Fruit fly (Drosophila melanogaster) whole organism, prepupa: ENCODE data around the gene CG6059.

ENCODE experiments used
- Blimp-1 ChIP-seq: fragments of 200-800 bp; sonication (Bioruptor generic); optimal IDR thresholded peaks from 3 replicates; lab custom pipeline; 2017; ENCODE audit warnings: missing biosample characterization, missing genetic modification characterization, mild to moderate bottlenecking, moderate library complexity, missing genetic modification reagents
- CG10631 ChIP-seq: fragments of 200-800 bp; sonication (Bioruptor generic); optimal IDR thresholded peaks from 2 replicates; lab custom pipeline; 2016; ENCODE audit warnings: missing biosample characterization, missing genetic modification characterization
- CG10669 ChIP-seq: fragments of 200-800 bp; sonication (Bioruptor generic); optimal IDR thresholded peaks from 3 replicates; lab custom pipeline; 2018; ENCODE audit warnings: missing biosample characterization, mild to moderate bottlenecking, missing genetic modification characterization, moderate library complexity
- CG11762 ChIP-seq: fragments of 200-800 bp; sonication (Bioruptor generic); optimal IDR thresholded peaks from 3 replicates; lab custom pipeline; 2016; ENCODE audit warnings: missing biosample characterization, missing genetic modification characterization; ENCODE audit not compliant: insufficient read depth
- CG15336 ChIP-seq: fragments of 200-800 bp; sonication (Bioruptor generic); IDR thresholded peaks from 2 replicates; pipeline ENCODE4 v1.3.6; 2022; ENCODE audit warnings: missing biosample characterization, missing genetic modification characterization
- CG16779 ChIP-seq: fragments of 200-800 bp; sonication (Bioruptor generic); optimal IDR thresholded peaks from 3 replicates; lab custom pipeline; 2017; ENCODE audit warnings: missing biosample characterization, mild to moderate bottlenecking, missing genetic modification characterization
- CG3032 ChIP-seq: fragments of 200-800 bp; optimal IDR thresholded peaks from 2 replicates; lab custom pipeline; 2019; ENCODE audit warnings: missing biosample characterization, mild to moderate bottlenecking, missing genetic modification characterization, moderate library complexity
- CG32006 ChIP-seq: fragments of 200-800 bp; sonication (Bioruptor generic); optimal IDR thresholded peaks from 3 replicates; lab custom pipeline; 2017; ENCODE audit warnings: missing biosample characterization, mild to moderate bottlenecking, missing genetic modification characterization
- CG3919 ChIP-seq: fragments of 200-800 bp; sonication (Bioruptor generic); optimal IDR thresholded peaks from 3 replicates; lab custom pipeline; 2016; ENCODE audit warnings: missing biosample characterization, missing genetic modification characterization
- CG6163 ChIP-seq: fragments of 200-800 bp; sonication (Bioruptor generic); IDR thresholded peaks from 3 replicates; pipeline ENCODE4 v1.3.6; 2022; ENCODE audit warnings: missing biosample characterization, missing genetic modification characterization
- CG6276 ChIP-seq: fragments of 200-800 bp; sonication (Bioruptor generic); optimal IDR thresholded peaks from 2 replicates; lab custom pipeline; 2017; ENCODE audit warnings: missing biosample characterization, mild to moderate bottlenecking, missing genetic modification characterization
- CG6792 ChIP-seq: fragments of 200-800 bp; sonication (Bioruptor generic); optimal IDR thresholded peaks from 3 replicates; lab custom pipeline; 2016; ENCODE audit warnings: missing biosample characterization, missing genetic modification characterization
- CG6808 ChIP-seq: fragments of 200-800 bp; sonication (Bioruptor generic); optimal IDR thresholded peaks from 3 replicates; lab custom pipeline; 2017; ENCODE audit warnings: missing biosample characterization, missing genetic modification characterization, mild to moderate bottlenecking, moderate library complexity, missing genetic modification reagents
- CG7368 ChIP-seq: fragments of 200-800 bp; sonication (Bioruptor generic); optimal IDR thresholded peaks from 3 replicates; lab custom pipeline; 2016; ENCODE audit warnings: missing biosample characterization, missing genetic modification characterization
- Eip75B ChIP-seq: fragments of 200-800 bp; sonication (Bioruptor generic); optimal IDR thresholded peaks from 3 replicates; lab custom pipeline; 2016; ENCODE audit warnings: missing biosample characterization, missing genetic modification characterization
- Eip78C ChIP-seq: fragments of 200-800 bp; sonication (Bioruptor generic); peaks from one replicate; lab custom pipeline; 2016; ENCODE audit warnings: missing biosample characterization, missing genetic modification characterization
- Eip93F ChIP-seq: fragments of 200-800 bp; sonication (Bioruptor generic); optimal IDR thresholded peaks from 2 replicates; lab custom pipeline; 2016; ENCODE audit warnings: missing biosample characterization, mild to moderate bottlenecking, missing genetic modification characterization
- Ets96B ChIP-seq: fragments of 200-800 bp; optimal IDR thresholded peaks from 2 replicates; lab custom pipeline; 2019; ENCODE audit warnings: missing biosample characterization, mild to moderate bottlenecking, missing genetic modification characterization, moderate library complexity
- Hr38 ChIP-seq: sonication (Bioruptor generic); optimal IDR thresholded peaks from 2 replicates; lab custom pipeline; 2016; ENCODE audit warnings: missing biosample characterization, missing genetic modification characterization
- Hr39 ChIP-seq: fragments of 200-800 bp; sonication (Bioruptor generic); optimal IDR thresholded peaks from 2 replicates; lab custom pipeline; 2016; ENCODE audit warnings: missing biosample characterization, missing genetic modification characterization
- Lpt ChIP-seq: fragments of 200-800 bp; sonication (Bioruptor generic); optimal IDR thresholded peaks from 3 replicates; lab custom pipeline; 2016; ENCODE audit warnings: missing biosample characterization, missing genetic modification characterization
- Sox102F ChIP-seq: fragments of 200-800 bp; sonication (Bioruptor generic); optimal IDR thresholded peaks from 2 replicates; lab custom pipeline; 2016; ENCODE audit warnings: missing biosample characterization, mild to moderate bottlenecking, missing genetic modification characterization
- Sox15 ChIP-seq: fragments of 200-800 bp; sonication (Bioruptor generic); optimal IDR thresholded peaks from 3 replicates; lab custom pipeline; 2016; ENCODE audit warnings: missing biosample characterization, missing genetic modification characterization
- achi ChIP-seq: fragments of 200-800 bp; sonication (Bioruptor generic); optimal IDR thresholded peaks from 3 replicates; lab custom pipeline; 2016; ENCODE audit warnings: missing biosample characterization, missing genetic modification characterization
- dsx ChIP-seq: fragments of 200-800 bp; optimal IDR thresholded peaks from 3 replicates; lab custom pipeline; 2019; ENCODE audit warnings: missing biosample characterization, mild to moderate bottlenecking, missing genetic modification characterization, moderate library complexity; ENCODE audit not compliant: poor library complexity, severe bottlenecking
- esn ChIP-seq: fragments of 200-800 bp; sonication (Bioruptor generic); optimal IDR thresholded peaks from 2 replicates; lab custom pipeline; 2016; ENCODE audit warnings: missing biosample characterization, mild to moderate bottlenecking, missing genetic modification characterization, moderate library complexity
- fd85E ChIP-seq: fragments of 200-800 bp; sonication (Bioruptor generic); optimal IDR thresholded peaks from 3 replicates; lab custom pipeline; 2016; ENCODE audit warnings: missing biosample characterization, missing genetic modification characterization
- fkh ChIP-seq: fragments of 200-800 bp; sonication (Bioruptor generic); optimal IDR thresholded peaks from 3 replicates; lab custom pipeline; 2017; ENCODE audit warnings: missing biosample characterization, mild to moderate bottlenecking, missing genetic modification characterization, moderate library complexity
- lz ChIP-seq: fragments of 200-800 bp; sonication (Bioruptor generic); optimal IDR thresholded peaks from 3 replicates; lab custom pipeline; 2016; ENCODE audit warnings: missing biosample characterization, missing genetic modification characterization
- net ChIP-seq: fragments of 200-800 bp; sonication (Bioruptor generic); optimal IDR thresholded peaks from 3 replicates; lab custom pipeline; 2016; ENCODE audit warnings: missing biosample characterization, missing genetic modification characterization
- pdm3 ChIP-seq: fragments of 200-800 bp; sonication (Bioruptor generic); optimal IDR thresholded peaks from 3 replicates; lab custom pipeline; 2016; ENCODE audit warnings: missing biosample characterization, missing genetic modification characterization
- salr ChIP-seq, 2 experiments: fragments of 200-800 bp; sonication (Bioruptor generic); optimal IDR thresholded peaks; 3 replicates each; lab custom pipeline; 2016 to 2018; ENCODE audit warnings: missing biosample characterization in 2 of 2, missing genetic modification characterization in 2 of 2, mild to moderate bottlenecking in 1 of 2
- ss ChIP-seq, 2 experiments: fragments of 200-800 bp; sonication (Bioruptor generic); optimal IDR thresholded peaks; 2 replicates in 1 of 2; 3 replicates in 1 of 2; lab custom pipeline; 2017 to 2018; ENCODE audit warnings: mild to moderate bottlenecking in 2 of 2, missing biosample characterization in 2 of 2, missing genetic modification characterization in 2 of 2, moderate library complexity in 1 of 2
- svp ChIP-seq: fragments of 200-800 bp; sonication (Bioruptor generic); peaks from one replicate; lab custom pipeline; 2016; ENCODE audit warnings: missing biosample characterization, missing genetic modification characterization
- vri ChIP-seq: fragments of 200-800 bp; sonication (Bioruptor generic); optimal IDR thresholded peaks from 3 replicates; lab custom pipeline; 2016; ENCODE audit warnings: missing biosample characterization, mild to moderate bottlenecking, missing genetic modification characterization

The CG6059 gene

dm6 chr3R:27135692-27136641 lies 11.5 kb upstream of the CG6059 start (continued):
- TF ChIP-seq pdm3 (GFP tag; lab: Kevin White, UChicago) (peak; percentile 55), CG32006 (peak; percentile 41), CG3032 (peak; percentile 46), Eip75B (GFP tag; lab: Kevin White, UChicago) (peak; percentile 59), fd85E (peak; percentile 23), CG3919 (peak; percentile 63), CG7368 (GFP tag; lab: Kevin White, UChicago) (peak; percentile 69), Hr39 (GFP tag; lab: Kevin White, UChicago) (no peak), Blimp-1 (GFP tag; lab: Kevin White, UChicago) (peak; percentile 22), Eip93F (GFP tag; lab: Kevin White, UChicago) (no peak)
- TF ChIP-seq, all 60 proteins: peak for 44

DNA sequence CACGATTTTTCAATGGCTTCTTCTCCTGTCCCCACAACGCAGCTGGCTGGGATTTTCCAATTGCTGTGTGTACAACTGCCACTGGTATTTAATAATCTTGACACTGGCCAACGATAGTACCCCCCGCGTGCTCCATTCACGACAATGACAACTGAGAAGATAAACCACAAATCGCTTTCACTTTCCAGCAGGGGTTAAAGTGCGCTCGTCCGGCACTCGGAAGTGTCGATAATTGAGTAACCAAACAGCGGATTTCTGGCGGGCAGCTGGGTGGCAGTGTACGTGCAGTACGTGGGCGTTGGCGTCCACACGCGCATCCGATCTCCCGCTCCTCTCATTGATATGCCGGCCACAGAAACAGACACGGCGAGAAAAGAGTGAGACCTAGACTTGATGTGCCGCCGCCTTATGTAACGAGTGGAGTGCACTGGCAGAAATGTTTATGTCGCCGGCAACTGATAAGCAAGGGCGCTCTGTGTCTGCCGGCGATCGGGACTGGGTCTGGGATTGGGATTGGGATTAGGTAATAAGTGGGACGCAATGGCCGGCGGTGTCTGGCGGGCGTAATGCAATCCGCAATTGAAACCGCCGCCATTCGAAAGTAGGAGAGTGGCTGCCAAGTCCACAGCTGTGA lies 10.4 kb upstream of the CG6059 start:
- TF ChIP-seq achi (no peak), Ets96B (tag; lab: Kevin White, UChicago) (no peak), CG6276 (no peak), fd85E (no peak), CG11762 (GFP tag; lab: Kevin White, UChicago) (no peak), CG6163 (no peak), esn (no peak), vri (GFP tag; lab: Kevin White, UChicago) (peak; percentile 30), Blimp-1 (GFP tag; lab: Kevin White, UChicago) (peak; percentile 12), Eip78C (GFP tag; lab: Kevin White, UChicago) (peak; percentile 21), svp (GFP tag; lab: Kevin White, UChicago) (peak; percentile 70), Sox15 (GFP tag; lab: Kevin White, UChicago) (no peak), ss (GFP tag; optimal IDR thresholded peaks at IDR 0.05; lab: Kevin White, UChicago) (peak in 1 of 2 experiments; percentile 4)

DNA sequence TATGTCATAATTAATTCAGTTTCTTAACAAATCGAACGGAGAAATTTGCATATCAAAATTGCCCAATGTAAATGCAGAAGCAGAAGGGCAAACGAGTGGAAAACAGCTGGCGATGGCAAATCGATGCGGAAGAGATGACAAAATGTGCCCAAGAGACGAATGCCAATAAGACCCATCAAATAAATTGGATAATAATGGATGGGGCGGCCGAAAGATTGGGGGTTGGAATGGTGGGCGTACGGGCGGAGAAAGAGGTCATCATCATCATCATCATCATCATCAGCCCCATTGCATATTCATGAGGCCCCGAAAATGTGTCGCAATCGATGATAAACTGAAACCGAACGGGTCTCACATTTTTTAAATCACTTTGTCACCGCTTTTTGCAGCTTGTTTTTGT lies 9.5 kb upstream of the CG6059 start:
- TF ChIP-seq Hr38 (GFP tag; lab: Kevin White, UChicago) (no peak), Lpt (no peak), net (no peak), CG6792 (GFP tag; lab: Kevin White, UChicago) (no peak), CG10631 (no peak), Sox102F (GFP tag; lab: Kevin White, UChicago) (no peak), CG10669 (GFP tag; lab: Kevin White, UChicago) (no peak), Ets96B (tag; lab: Kevin White, UChicago) (no peak), CG16779 (tag; lab: Kevin White, UChicago) (no peak), dsx (GFP tag; lab: Kevin White, UChicago) (no peak), fkh (GFP tag; lab: Kevin White, UChicago) (no peak), salr (GFP tag; optimal IDR thresholded peaks at IDR 0.05; lab: Kevin White, UChicago) (no peak), CG15336 (GFP tag; lab: Robert Waterston, UW) (no peak), CG6808 (GFP tag; lab: Kevin White, UChicago) (no peak), lz (no peak)
- TF ChIP-seq, all 60 proteins: peak for 0
